Worm (Caenorhabditis elegans): ENCODE data around the gene glb-28.

DNA sequence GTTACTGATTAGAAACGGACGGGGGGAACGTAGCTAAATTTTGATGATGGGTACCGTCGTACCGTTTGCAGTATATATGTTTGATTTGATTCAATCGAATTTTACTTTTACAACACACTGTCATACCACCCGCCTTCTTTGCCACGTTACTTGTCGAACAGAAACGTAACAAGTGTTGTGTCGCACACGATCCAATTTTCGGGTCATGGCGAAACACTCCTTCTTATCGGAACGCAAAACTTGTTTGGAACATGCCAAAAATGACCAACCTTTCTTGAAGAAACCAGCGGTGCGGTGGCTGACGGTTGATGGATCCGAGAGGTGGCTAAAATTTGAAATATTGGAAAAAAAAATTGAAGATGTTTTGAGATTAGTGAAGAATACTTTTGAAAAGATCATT lies 36.7 kb downstream of the glb-28 start:
- TF ChIP-seq zfp-2 (tag; optimal IDR thresholded peaks at IDR 0.05), result no peak
- no peak for TF ChIP-seq ztf-11 (tag; optimal IDR thresholded peaks at IDR 0.05)
- no peak for TF ChIP-seq ces-1 (GFP tag; optimal IDR thresholded peaks at IDR 0.05)
- TF ChIP-seq dve-1 (tag; optimal IDR thresholded peaks at IDR 0.05; ENCODE audit: insufficient read depth), result no peak
- TF ChIP-seq hlh-30 (tag; optimal IDR thresholded peaks at IDR 0.05; ENCODE audit: insufficient read depth), result peak; percentile 15
- no peak for TF ChIP-seq lin-13 (GFP tag; optimal IDR thresholded peaks at IDR 0.05)
- TF ChIP-seq nhr-28 (tag; optimal IDR thresholded peaks at IDR 0.05), result peak; percentile 5
- no peak for TF ChIP-seq zag-1 (tag; optimal IDR thresholded peaks at IDR 0.05)
- no peak for TF ChIP-seq lin-15B (tag; optimal IDR thresholded peaks at IDR 0.05)
- TF ChIP-seq pqm-1 (tag; optimal IDR thresholded peaks at IDR 0.05), result no peak
- no peak for TF ChIP-seq lsy-2 (tag; optimal IDR thresholded peaks at IDR 0.05)
- peak in 1 of 2 experiments; percentile 54 for TF ChIP-seq unc-62 (GFP tag; optimal IDR thresholded peaks at IDR 0.05 in 1 of 2)
- TF ChIP-seq unc-62 (tag; optimal IDR thresholded peaks at IDR 0.05), result no peak
